Worm (Caenorhabditis elegans) whole organism, L4/young adult: ENCODE results near the gene stdh-4.
A peak's percentile ranks its signal among the peaks of the same experiment; 100 is the strongest.
"Not testable (repeated sequence)": the region's sequence is repeated elsewhere in the genome, so short reads cannot be mapped to it uniquely, and the experiment has no call there.

Source experiments
- W03F9.2 ChIP-seq: fragments of 150-350 bp; optimal IDR thresholded peaks from 2 replicates; lab custom pipeline; 2014; ENCODE audit warnings: missing biosample characterization, missing genetic modification characterization
- dao-5 ChIP-seq: sonication (generic microtip); optimal IDR thresholded peaks from 2 replicates; lab custom pipeline; 2016; ENCODE audit warnings: missing genotype, missing genetic modification characterization, moderate library complexity, missing compliant biosample characterization
- him-1 ChIP-seq: sonication (generic microtip); optimal IDR thresholded peaks from 2 replicates; lab custom pipeline; 2016; ENCODE audit warnings: missing genotype, missing genetic modification reagents, missing genetic modification characterization, missing compliant biosample characterization

The stdh-4 gene

ce11 chrV:8533916-8534315, 15.2 kb upstream of the stdh-4 start:
- no peak for TF ChIP-seq him-1 (tag; lab: Kevin White, UChicago)
- no peak for TF ChIP-seq dao-5 (tag; lab: Kevin White, UChicago)
- no peak for TF ChIP-seq W03F9.2 (tag; lab: Kevin White, UChicago)

DNA sequence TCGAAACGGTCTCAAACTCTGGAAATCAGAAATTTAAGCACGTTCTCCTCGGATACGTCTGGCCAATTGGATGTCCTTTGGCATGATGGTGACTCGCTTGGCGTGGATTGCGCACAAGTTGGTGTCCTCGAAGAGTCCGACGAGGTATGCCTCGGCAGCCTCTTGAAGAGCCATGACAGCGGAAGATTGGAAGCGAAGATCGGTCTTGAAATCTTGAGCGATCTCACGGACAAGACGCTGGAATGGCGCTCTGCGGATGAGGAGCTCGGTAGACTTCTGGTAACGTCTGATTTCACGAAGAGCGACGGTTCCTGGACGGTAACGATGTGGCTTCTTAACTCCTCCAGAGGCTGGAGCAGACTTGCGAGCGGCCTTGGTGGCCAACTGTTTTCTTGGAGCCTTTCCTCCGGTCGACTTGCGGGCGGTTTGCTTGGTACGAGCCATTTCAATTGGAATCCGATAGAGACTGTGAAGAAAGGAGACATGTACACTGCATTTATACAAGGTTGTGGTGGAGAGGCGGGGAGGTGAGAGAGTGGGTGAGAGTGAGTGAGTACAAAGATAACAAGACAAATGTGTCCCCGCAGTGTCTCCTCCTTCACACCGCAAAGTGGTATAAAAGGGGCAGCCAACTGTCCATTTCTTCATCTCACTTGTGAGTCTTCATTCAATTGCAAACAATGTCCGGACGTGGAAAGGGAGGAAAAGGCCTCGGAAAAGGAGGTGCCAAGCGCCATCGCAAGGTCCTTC, 14.4 kb upstream of the stdh-4 start, which contains the start of the genes his-6 and his-5:
TSS of gene his-6 (minus strand) at position 444 of the 750 bp plus-strand sequence.
TSS of gene his-5 (plus strand) at position 681 of the 750 bp plus-strand sequence.
- TF ChIP-seq W03F9.2, dao-5, him-1 (tag; lab: Kevin White, UChicago): not testable (repeated sequence)

- TF ChIP-seq dao-5 (tag; lab: Kevin White, UChicago): no peak
Measured at ce11 chrV:8536213-8536612, 12.9 kb upstream of the stdh-4 start, which contains the start of gene his-39. TSS of gene his-39 (plus strand) at chrV:8536513.

- no peak for TF ChIP-seq dao-5 (tag; lab: Kevin White, UChicago)
- no peak for TF ChIP-seq him-1 (tag; lab: Kevin White, UChicago)
- no peak for TF ChIP-seq W03F9.2 (tag; lab: Kevin White, UChicago)
Measured at ce11 chrV:8537031-8537430, 12.1 kb upstream of the stdh-4 start, which contains the start of gene otpl-4. TSS of gene otpl-4 (plus strand) at chrV:8537331.

DNA sequence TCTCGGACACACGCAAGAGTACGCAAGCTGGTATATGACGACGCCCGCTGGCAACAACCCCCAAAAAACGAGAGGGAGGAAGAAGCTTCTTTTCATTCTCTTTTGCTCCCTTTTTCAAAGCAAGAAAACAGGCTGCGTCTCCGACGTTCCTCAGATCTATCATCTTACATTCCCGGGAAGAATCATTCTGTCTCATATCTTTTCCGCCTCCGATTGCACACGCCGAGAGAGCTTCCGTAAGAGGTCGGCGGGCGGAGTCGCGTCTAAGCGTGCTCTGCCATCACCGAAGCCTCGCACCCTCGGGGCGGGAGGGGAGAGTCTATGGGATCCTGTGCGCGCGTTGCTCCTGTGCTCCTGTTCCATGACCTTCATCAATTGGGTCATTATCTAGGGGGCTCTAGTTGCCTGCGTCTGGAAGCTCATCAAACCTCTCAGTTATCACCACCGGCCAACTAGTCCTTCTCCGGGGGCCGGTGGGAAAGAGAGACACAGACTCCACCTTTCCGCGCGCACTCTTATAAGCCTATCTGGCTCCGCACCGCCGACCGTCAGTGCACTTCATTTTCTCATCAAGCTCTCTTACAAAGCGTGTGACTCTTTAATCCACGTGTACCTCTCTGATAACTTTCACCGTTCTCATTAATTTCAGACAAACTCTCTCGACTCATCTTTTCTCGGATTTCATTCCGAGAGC, 3.4 kb upstream of the stdh-4 start, which contains the start of the genes slc-17.8 and asns-1:
TSS of gene slc-17.8 (minus strand) at position 51 of the 694 bp plus-strand sequence.
TSS of gene asns-1 (plus strand) at position 644 of the 694 bp plus-strand sequence.
- no peak for TF ChIP-seq dao-5 (tag; lab: Kevin White, UChicago)
- no peak for TF ChIP-seq him-1 (tag; lab: Kevin White, UChicago)
- no peak for TF ChIP-seq W03F9.2 (tag; lab: Kevin White, UChicago)

ce11 chrV:8552460-8552859, 3.4 kb downstream of the stdh-4 start, which contains the start of gene acr-15:
TSS of gene acr-15 (plus strand) at chrV:8552695.
- TF ChIP-seq him-1 (tag; lab: Kevin White, UChicago) (no peak), dao-5 (tag; lab: Kevin White, UChicago) (no peak), W03F9.2 (tag; lab: Kevin White, UChicago) (no peak)

- TF ChIP-seq dao-5 (tag; lab: Kevin White, UChicago): no peak
- TF ChIP-seq W03F9.2 (tag; lab: Kevin White, UChicago): no peak
- no peak for TF ChIP-seq him-1 (tag; lab: Kevin White, UChicago)
Measured at ce11 chrV:8555955-8556354, 6.9 kb downstream of the stdh-4 start.

DNA sequence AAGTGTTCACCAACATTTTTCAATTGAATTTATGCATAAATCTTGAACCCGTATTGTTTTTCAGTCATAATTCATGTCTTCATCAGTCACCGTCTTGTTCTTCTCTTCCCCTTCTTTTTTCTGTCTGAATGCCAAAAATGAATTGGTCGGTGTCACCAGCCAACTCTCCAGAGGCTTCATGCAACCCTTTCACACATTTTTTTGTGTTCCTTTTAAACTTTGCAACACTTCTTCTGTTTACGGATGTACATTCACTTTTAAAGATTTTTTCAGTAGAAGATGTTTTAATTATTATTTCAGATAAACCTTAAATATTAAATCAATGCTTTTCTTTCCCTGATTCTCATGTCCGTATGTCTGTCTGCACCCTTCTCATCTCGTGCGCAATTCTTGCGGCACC, 11.8 kb downstream of the stdh-4 start, which contains the start of gene acr-16:
TSS of gene acr-16 (plus strand) at position 301 of the 400 bp plus-strand sequence.
- TF ChIP-seq dao-5 (tag; lab: Kevin White, UChicago) (no peak), him-1 (tag; lab: Kevin White, UChicago) (no peak), W03F9.2 (tag; lab: Kevin White, UChicago) (no peak)

- TF ChIP-seq him-1 (tag; lab: Kevin White, UChicago) (no peak), W03F9.2 (tag; lab: Kevin White, UChicago) (no peak), dao-5 (tag; lab: Kevin White, UChicago) (no peak)
Measured at ce11 chrV:8565075-8565474, 16.0 kb downstream of the stdh-4 start, which contains the start of gene F25G6.8. TSS of gene F25G6.8 (minus strand) at chrV:8565175.

ce11 chrV:8569172-8569571, 20.1 kb downstream of the stdh-4 start:
- no peak for TF ChIP-seq dao-5 (tag; lab: Kevin White, UChicago)
- no peak for TF ChIP-seq W03F9.2 (tag; lab: Kevin White, UChicago)

ce11 chrV:8569841-8570361, 20.8 kb downstream of the stdh-4 start, which contains the start of the genes F25G6.9 and symk-1:
TSS of gene F25G6.9 (minus strand) at chrV:8570000.
TSS of gene symk-1 (plus strand) at chrV:8570311.
- TF ChIP-seq W03F9.2 (tag; lab: Kevin White, UChicago) (peak; percentile 70), him-1 (tag; lab: Kevin White, UChicago) (no peak)

DNA sequence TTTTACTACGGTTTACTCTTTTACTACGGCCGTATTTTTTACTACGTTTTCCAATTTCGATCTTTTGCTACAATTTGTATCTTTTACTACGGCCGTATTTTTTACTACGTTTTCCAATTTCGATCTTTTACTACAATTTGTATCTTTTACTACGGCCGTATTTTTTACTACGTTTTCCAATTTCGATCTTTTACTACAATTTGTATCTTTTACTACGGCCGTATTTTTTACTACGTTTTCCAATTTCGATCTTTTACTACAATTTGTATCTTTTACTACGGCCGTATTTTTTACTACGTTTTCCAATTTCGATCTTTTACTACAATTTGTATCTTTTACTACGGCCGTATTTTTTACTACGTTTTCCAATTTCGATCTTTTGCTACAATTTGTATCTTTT, 25.7 kb downstream of the stdh-4 start, which contains the start of gene F25G6.1:
TSS of gene F25G6.1 (plus strand) at position 301 of the 400 bp plus-strand sequence.
- not testable (repeated sequence) for TF ChIP-seq W03F9.2, dao-5, him-1 (tag; lab: Kevin White, UChicago)
